Worm (Caenorhabditis elegans): ENCODE measurements around the gene C04G6.13.

The C04G6.13 gene

ce11 chrII:5092362-5093281 lies 1.4 kb upstream of the C04G6.13 start, which contains the start of gene C04G6.2 (continued):
- TF ChIP-seq pqm-1 (tag; optimal IDR thresholded peaks at IDR 0.05) (no peak), lin-15B (tag; optimal IDR thresholded peaks at IDR 0.05) (no peak), hlh-4 (tag; optimal IDR thresholded peaks at IDR 0.05) (no peak), ceh-63 (GFP tag; optimal IDR thresholded peaks at IDR 0.05) (no peak), ceh-88 (GFP tag; IDR thresholded peaks at IDR 0.05) (no peak), unc-98 (GFP tag; IDR thresholded peaks at IDR 0.05) (no peak)

- TF ChIP-seq ama-1 (optimal IDR thresholded peaks at IDR 0.05) (no peak), nhr-71 (tag; optimal IDR thresholded peaks at IDR 0.05) (no peak), egl-27 (tag; optimal IDR thresholded peaks at IDR 0.05) (no peak), dsc-1 (tag; optimal IDR thresholded peaks at IDR 0.05) (no peak), lin-14 (GFP tag; optimal IDR thresholded peaks at IDR 0.05) (no peak), zag-1 (tag; optimal IDR thresholded peaks at IDR 0.05) (no peak), C16A3.4 (tag; optimal IDR thresholded peaks at IDR 0.05) (no peak), dpl-1 (GFP tag; optimal IDR thresholded peaks at IDR 0.05) (no peak), unc-86 (tag; optimal IDR thresholded peaks at IDR 0.05) (no peak), unc-130 (tag; optimal IDR thresholded peaks at IDR 0.05) (no peak), nhr-28 (tag; optimal IDR thresholded peaks at IDR 0.05) (no peak), F16B12.6 (tag; optimal IDR thresholded peaks at IDR 0.05) (no peak), snpc-4 (tag; optimal IDR thresholded peaks at IDR 0.05) (no peak), ceh-8 (GFP tag; optimal IDR thresholded peaks at IDR 0.05) (no peak), swsn-7 (tag; optimal IDR thresholded peaks at IDR 0.05) (no peak), sptf-1 (tag; optimal IDR thresholded peaks at IDR 0.05) (no peak), mdl-1 (tag; optimal IDR thresholded peaks at IDR 0.05) (no peak), tlp-1 (tag; optimal IDR thresholded peaks at IDR 0.05) (no peak), Y116A8C.19 (tag; optimal IDR thresholded peaks at IDR 0.05; ENCODE audit: borderline replicate concordance) (no peak), nhr-12 (tag; optimal IDR thresholded peaks at IDR 0.05) (no peak)
Observed at ce11 chrII:5099034-5099433, 5.0 kb downstream of the C04G6.13 start.

- TF ChIP-seq lin-13 (GFP tag; optimal IDR thresholded peaks at IDR 0.05): no peak
- TF ChIP-seq unc-86 (tag; optimal IDR thresholded peaks at IDR 0.05): no peak
- no peak for TF ChIP-seq aha-1 (tag; optimal IDR thresholded peaks at IDR 0.05)
- TF ChIP-seq mdl-1 (tag; optimal IDR thresholded peaks at IDR 0.05): no peak
- TF ChIP-seq efl-3 (GFP tag; optimal IDR thresholded peaks at IDR 0.05): no peak
- TF ChIP-seq dpl-1 (GFP tag; optimal IDR thresholded peaks at IDR 0.05): no peak
- TF ChIP-seq nhr-76 (tag; optimal IDR thresholded peaks at IDR 0.05): no peak
- TF ChIP-seq lsy-2 (tag; optimal IDR thresholded peaks at IDR 0.05): no peak
- no peak for TF ChIP-seq zip-4 (GFP tag; optimal IDR thresholded peaks at IDR 0.05)
Observed at ce11 chrII:5099649-5100048, 5.6 kb downstream of the C04G6.13 start, which contains the start of gene C04G6.6. Gene C04G6.6, minus strand, starts transcription at chrII:5099749.

- TF ChIP-seq alr-1 (tag; optimal IDR thresholded peaks at IDR 0.05; ENCODE audit: borderline replicate concordance): no peak
- no peak for TF ChIP-seq swsn-7 (tag; optimal IDR thresholded peaks at IDR 0.05)
- no peak for TF ChIP-seq efl-1 (optimal IDR thresholded peaks at IDR 0.05)
- peak in 1 of 2 experiments; percentile 53 for TF ChIP-seq efl-1 (GFP tag; optimal IDR thresholded peaks at IDR 0.05 in 1 of 2)
Observed at ce11 chrII:5101701-5102100, 7.7 kb downstream of the C04G6.13 start, which contains the start of the genes idpb-3 and idpb-1. Gene idpb-3, minus strand, starts transcription at chrII:5101801. Gene idpb-1, plus strand, starts transcription at chrII:5101984.

- TF ChIP-seq lin-14 (GFP tag; optimal IDR thresholded peaks at IDR 0.05) (peak; percentile 62), tlp-1 (tag; optimal IDR thresholded peaks at IDR 0.05) (no peak), dpl-1 (GFP tag; optimal IDR thresholded peaks at IDR 0.05) (peak in 1 of 3 experiments; percentile 6), nhr-85 (tag) (peak; percentile 81), blmp-1 (tag; optimal IDR thresholded peaks at IDR 0.05) (peak; percentile 48), nhr-237 (tag; optimal IDR thresholded peaks at IDR 0.05) (no peak)
Observed at ce11 chrII:5103189-5103588, 9.1 kb downstream of the C04G6.13 start.
